Worm (Caenorhabditis elegans) whole organism, L4 larva: ENCODE data around the gene E01B7.2.

Experiments
- T20F7.1 ChIP-seq: fragments of 200-800 bp; sonication (Bioruptor generic); optimal IDR thresholded peaks from 2 replicates; lab custom pipeline; 2018; ENCODE audit warnings: mild to moderate bottlenecking, missing genetic modification characterization, missing compliant biosample characterization
- ceh-32 ChIP-seq: sonication (generic microtip); optimal IDR thresholded peaks from 2 replicates; lab custom pipeline; 2016; ENCODE audit warnings: mild to moderate bottlenecking, missing genetic modification characterization, missing compliant biosample characterization; ENCODE audit not compliant: poor library complexity
- dve-1 ChIP-seq: sonication (generic microtip); optimal IDR thresholded peaks from 2 replicates; lab custom pipeline; 2017; ENCODE audit warnings: antibody characterized with exemption, mild to moderate bottlenecking, missing genetic modification characterization, missing compliant biosample characterization; ENCODE audit not compliant: insufficient read depth
- fos-1 ChIP-seq: fragments of 150-350 bp; optimal IDR thresholded peaks from 2 replicates; lab custom pipeline; 2014; ENCODE audit warnings: missing biosample characterization, missing genetic modification characterization
- lim-7 ChIP-seq: fragments of 200-800 bp; sonication (Bioruptor generic); IDR thresholded peaks from 2 replicates; pipeline ENCODE4 v1.3.6; 2022; ENCODE audit warnings: missing genetic modification characterization, missing compliant biosample characterization
- lin-1 ChIP-seq: fragments of 200-800 bp; sonication (Bioruptor generic); IDR thresholded peaks from 2 replicates; pipeline ENCODE4 v1.3.6; 2022; ENCODE audit warnings: missing genetic modification reagents, missing genetic modification characterization, missing compliant biosample characterization
- lin-39 ChIP-seq: fragments of 150-350 bp; optimal IDR thresholded peaks from 2 replicates; lab custom pipeline; 2014; ENCODE audit warnings: missing biosample characterization, missing genetic modification reagents, missing genetic modification characterization
- lir-3 ChIP-seq: sonication (generic microtip); optimal IDR thresholded peaks from 2 replicates; lab custom pipeline; 2016; ENCODE audit warnings: mild to moderate bottlenecking, missing genetic modification characterization, missing compliant biosample characterization
- nhr-28 ChIP-seq: fragments of 150-350 bp; optimal IDR thresholded peaks from 2 replicates; lab custom pipeline; 2014; ENCODE audit warnings: missing biosample characterization, missing genetic modification characterization
- nhr-48 ChIP-seq: sonication (generic microtip); optimal IDR thresholded peaks from 2 replicates; lab custom pipeline; 2016; ENCODE audit warnings: mild to moderate bottlenecking, missing genetic modification characterization, missing compliant biosample characterization
- snpc-4 ChIP-seq: fragments of 150-350 bp; optimal IDR thresholded peaks from 2 replicates; lab custom pipeline; 2014; ENCODE audit warnings: missing biosample characterization, missing genetic modification characterization
- unc-62 ChIP-seq, 3 experiments: fragments of 150-350 bp in 1 of 3; sonication (generic microtip); optimal IDR thresholded peaks in 2 of 3; peaks in 1 of 3; 1 replicate in 1 of 3; 2 replicates in 2 of 3; lab custom pipeline; 2014 to 2017; ENCODE audit warnings: missing biosample characterization in 3 of 3, missing genetic modification characterization in 3 of 3, missing genetic modification reagents in 3 of 3, missing genotype in 1 of 3
- zip-2 ChIP-seq: fragments of 150-350 bp; optimal IDR thresholded peaks from 2 replicates; lab custom pipeline; 2014; ENCODE audit warnings: missing biosample characterization, missing genetic modification characterization

DNA sequence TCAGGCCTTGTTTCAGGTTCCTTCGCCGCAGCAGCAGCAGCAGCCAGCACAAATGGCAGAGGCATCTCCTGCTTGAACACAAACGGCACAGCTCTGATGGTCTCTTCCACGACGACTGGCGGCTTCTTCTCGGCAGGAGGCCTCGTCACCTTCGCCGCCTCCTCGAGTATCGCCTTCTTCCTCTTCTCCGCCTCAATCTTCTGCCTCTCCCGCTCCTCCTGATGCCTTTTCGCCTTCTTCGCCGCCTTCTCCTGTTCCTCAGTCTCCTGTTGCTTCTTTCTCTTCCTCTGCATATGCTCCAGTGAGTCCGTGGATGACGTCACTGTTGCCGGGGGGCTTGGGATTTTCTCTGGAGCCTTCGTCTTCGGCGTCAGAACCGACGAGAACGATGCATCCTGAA, 23.9 kb downstream of the E01B7.2 start:
- no peak for TF ChIP-seq fos-1 (tag; lab: Kevin White, UChicago)
- TF ChIP-seq lim-7, result no peak
- TF ChIP-seq T20F7.1 (GFP tag; lab: Kevin White, UChicago), result no peak
- TF ChIP-seq lin-39, result no peak
- no peak for TF ChIP-seq lir-3 (tag; lab: Kevin White, UChicago)
- TF ChIP-seq nhr-48 (tag; lab: Kevin White, UChicago), result no peak
- TF ChIP-seq nhr-28 (tag; lab: Kevin White, UChicago), result no peak
- no peak for TF ChIP-seq snpc-4 (tag; lab: Kevin White, UChicago)
- TF ChIP-seq dve-1 (tag; lab: Kevin White, UChicago), result no peak
- no peak for TF ChIP-seq zip-2
- no peak for TF ChIP-seq lin-1
- no peak for TF ChIP-seq unc-62 (GFP tag; optimal IDR thresholded peaks at IDR 0.05 in 1 of 2; lab: Kevin White, UChicago)
- TF ChIP-seq unc-62 (tag; optimal IDR thresholded peaks at IDR 0.05; lab: Kevin White, UChicago), result no peak
- TF ChIP-seq ceh-32, result no peak
